Worm (Caenorhabditis elegans): ENCODE results near the gene F40C5.1.

DNA sequence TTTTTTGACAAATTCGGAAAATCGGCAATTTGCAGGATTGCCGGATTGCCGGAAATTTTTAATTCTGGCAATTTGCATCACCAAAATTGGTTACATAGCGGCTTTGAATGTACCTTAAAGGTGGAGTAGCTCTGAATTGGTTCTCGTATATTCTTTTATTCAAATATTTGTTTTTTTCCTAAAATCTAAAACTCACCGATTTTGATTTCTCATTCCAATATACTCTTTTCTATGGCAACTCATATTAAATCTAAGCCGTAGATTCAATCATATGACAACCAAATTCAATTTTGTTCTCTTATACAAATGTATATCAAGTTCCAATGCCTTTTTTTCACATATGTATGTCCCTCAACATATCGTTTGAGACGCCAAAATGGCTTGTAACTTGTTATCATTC, 23.0 kb upstream of the F40C5.1 start, which contains the start of gene sri-21:
- TF ChIP-seq nhr-11 (tag; optimal IDR thresholded peaks at IDR 0.05) (no peak), C34F6.9 (tag; optimal IDR thresholded peaks at IDR 0.05) (no peak), ama-1 (optimal IDR thresholded peaks at IDR 0.05) (no peak), lin-39 (tag; optimal IDR thresholded peaks at IDR 0.05) (no peak)

Measured in whole organism, L2 larva.